Worm (Caenorhabditis elegans): Measurements from ENCODE around the gene zfp-3.

The zfp-3 gene

DNA sequence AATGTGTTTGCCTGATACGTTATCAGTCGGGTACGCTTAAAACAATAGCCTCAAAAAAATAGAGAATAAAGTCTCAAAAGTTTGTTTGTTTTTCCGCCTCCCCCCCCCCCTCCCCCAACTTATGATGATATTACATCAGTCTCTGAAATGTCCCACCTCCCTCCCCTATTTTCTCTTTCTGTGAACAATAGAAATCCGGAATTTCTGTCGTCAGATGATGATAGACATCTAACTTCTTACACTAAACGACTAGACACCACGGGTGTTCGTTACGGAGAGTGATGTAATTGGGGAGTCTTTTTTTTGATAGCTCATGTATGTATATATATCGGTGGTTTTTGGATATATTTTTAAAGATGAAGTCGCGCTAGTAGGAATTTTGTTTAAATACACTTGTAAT, 52.0 kb downstream of the zfp-3 start:
- TF ChIP-seq unc-62 (GFP tag; optimal IDR thresholded peaks at IDR 0.05), result no peak
- TF ChIP-seq ces-1 (GFP tag; optimal IDR thresholded peaks at IDR 0.05), result no peak
- no peak for TF ChIP-seq C04F5.9 (tag; optimal IDR thresholded peaks at IDR 0.05)
- TF ChIP-seq skn-1 (tag; optimal IDR thresholded peaks at IDR 0.05), result peak; percentile 46
- no peak for TF ChIP-seq ceh-88 (GFP tag; IDR thresholded peaks at IDR 0.05)
- TF ChIP-seq fkh-10 (GFP tag; optimal IDR thresholded peaks at IDR 0.05), result no peak
- no peak for TF ChIP-seq elt-3 (tag; optimal IDR thresholded peaks at IDR 0.05)
- no peak for TF ChIP-seq efl-1 (optimal IDR thresholded peaks at IDR 0.05)
- TF ChIP-seq efl-1 (GFP tag; optimal IDR thresholded peaks at IDR 0.05 in 1 of 2), result peak in 1 of 2 experiments; percentile 3
- TF ChIP-seq mep-1 (tag; optimal IDR thresholded peaks at IDR 0.05), result no peak
- TF ChIP-seq egl-13 (tag; optimal IDR thresholded peaks at IDR 0.05), result no peak

ce11 chrX:1393891-1394290, 52.6 kb downstream of the zfp-3 start, which contains the start of gene F56C3.9:
F56C3.9 (minus strand) TSS chrX:1393991.
- no peak for TF ChIP-seq ceh-8 (GFP tag; optimal IDR thresholded peaks at IDR 0.05)
- no peak for TF ChIP-seq hpl-2 (GFP tag; optimal IDR thresholded peaks at IDR 0.05)
- TF ChIP-seq alr-1 (tag; optimal IDR thresholded peaks at IDR 0.05; ENCODE audit: borderline replicate concordance), result no peak
- no peak for TF ChIP-seq tlp-1 (tag; optimal IDR thresholded peaks at IDR 0.05)
- TF ChIP-seq C34B4.2 (tag; optimal IDR thresholded peaks at IDR 0.05), result no peak
- no peak for TF ChIP-seq fkh-8 (tag; optimal IDR thresholded peaks at IDR 0.05)
- TF ChIP-seq elt-3 (tag; optimal IDR thresholded peaks at IDR 0.05), result no peak
- TF ChIP-seq tbx-2 (tag; optimal IDR thresholded peaks at IDR 0.05), result no peak

Data from whole organism, L1 larva.